Worm (Caenorhabditis elegans): Measurements from ENCODE around the gene Y57G11C.5.
"Not testable (repeated sequence)": the region's sequence is repeated elsewhere in the genome, so short reads cannot be mapped to it uniquely, and the experiment has no call there.

Gene Y57G11C.5

ce11 chrIV:14790579-14790978 lies 25.3 kb upstream of the Y57G11C.5 start:
- TF ChIP-seq ces-1 (GFP tag; optimal IDR thresholded peaks at IDR 0.05) (peak; percentile 16), sem-2 (GFP tag; optimal IDR thresholded peaks at IDR 0.05) (no peak)

- peak; percentile 38 for TF ChIP-seq pha-4 (tag; optimal IDR thresholded peaks at IDR 0.05)
- no peak for TF ChIP-seq tbx-8 (GFP tag; optimal IDR thresholded peaks at IDR 0.05)
- TF ChIP-seq unc-62 (GFP tag; optimal IDR thresholded peaks at IDR 0.05): no peak
- TF ChIP-seq unc-39 (tag; optimal IDR thresholded peaks at IDR 0.05): no peak
- TF ChIP-seq ces-1 (GFP tag; optimal IDR thresholded peaks at IDR 0.05): peak; percentile 83
- TF ChIP-seq unc-120 (tag; optimal IDR thresholded peaks at IDR 0.05; ENCODE audit: poor library complexity, severe bottlenecking): peak; percentile 16
- TF ChIP-seq ham-2 (GFP tag; optimal IDR thresholded peaks at IDR 0.05): no peak
- no peak for TF ChIP-seq nhr-28 (tag; optimal IDR thresholded peaks at IDR 0.05)
- TF ChIP-seq elt-1 (tag; optimal IDR thresholded peaks at IDR 0.05; ENCODE audit: borderline replicate concordance, insufficient read depth): no peak
- peak; percentile 11 for TF ChIP-seq M03D4.4 (tag; optimal IDR thresholded peaks at IDR 0.05)
- no peak for TF ChIP-seq ceh-39 (tag; optimal IDR thresholded peaks at IDR 0.05)
- TF ChIP-seq nhr-12 (tag; optimal IDR thresholded peaks at IDR 0.05): no peak
Observed at ce11 chrIV:14786374-14787136, 21.3 kb upstream of the Y57G11C.5 start, which contains the start of gene melo-1. Gene melo-1 (plus strand): TSS chrIV:14787031.

- no peak for TF ChIP-seq blmp-1 (tag; optimal IDR thresholded peaks at IDR 0.05)
- peak; percentile 37 for TF ChIP-seq ces-1 (GFP tag; optimal IDR thresholded peaks at IDR 0.05)
- no peak for TF ChIP-seq ztf-11 (tag; optimal IDR thresholded peaks at IDR 0.05)
- no peak for TF ChIP-seq sem-2 (GFP tag; optimal IDR thresholded peaks at IDR 0.05)
- TF ChIP-seq ceh-39 (tag; optimal IDR thresholded peaks at IDR 0.05): no peak
Observed at ce11 chrIV:14784481-14784880, 19.2 kb upstream of the Y57G11C.5 start, which contains the start of gene nlp-56. Gene nlp-56 (minus strand): TSS chrIV:14784737.

- TF ChIP-seq ceh-39 (tag; optimal IDR thresholded peaks at IDR 0.05): no peak
- no peak for TF ChIP-seq sptf-1 (tag; optimal IDR thresholded peaks at IDR 0.05)
- TF ChIP-seq zip-8 (tag; optimal IDR thresholded peaks at IDR 0.05): no peak
- TF ChIP-seq nhr-76 (tag; optimal IDR thresholded peaks at IDR 0.05): no peak
- TF ChIP-seq snpc-4 (tag; optimal IDR thresholded peaks at IDR 0.05): no peak
- TF ChIP-seq elt-3 (tag; optimal IDR thresholded peaks at IDR 0.05): no peak
- TF ChIP-seq lin-32 (GFP tag; optimal IDR thresholded peaks at IDR 0.05): no peak
- no peak for TF ChIP-seq unc-62 (GFP tag; optimal IDR thresholded peaks at IDR 0.05)
- no peak for TF ChIP-seq blmp-1 (tag; optimal IDR thresholded peaks at IDR 0.05)
- TF ChIP-seq nhr-28 (tag; optimal IDR thresholded peaks at IDR 0.05): no peak
- no peak for TF ChIP-seq bed-3 (GFP tag; optimal IDR thresholded peaks at IDR 0.05)
- TF ChIP-seq lin-13 (tag; optimal IDR thresholded peaks at IDR 0.05): no peak
- no peak for TF ChIP-seq sem-2 (GFP tag; optimal IDR thresholded peaks at IDR 0.05)
- no peak for TF ChIP-seq drap-1 (GFP tag; optimal IDR thresholded peaks at IDR 0.05)
- TF ChIP-seq ceh-43 (GFP tag; optimal IDR thresholded peaks at IDR 0.05): no peak
- TF ChIP-seq flh-1 (GFP tag; optimal IDR thresholded peaks at IDR 0.05): no peak
Observed at ce11 chrIV:14782211-14782610, 17.0 kb upstream of the Y57G11C.5 start, which contains the start of gene Y57G11C.1130. Gene Y57G11C.1130 (plus strand): TSS chrIV:14782511.

ce11 chrIV:14781537-14781936 lies 16.3 kb upstream of the Y57G11C.5 start, which contains the start of gene Y57G11C.8:
Gene Y57G11C.8 (plus strand): TSS chrIV:14781837.
- TF ChIP-seq unc-120 (tag; optimal IDR thresholded peaks at IDR 0.05; ENCODE audit: poor library complexity, severe bottlenecking): no peak
- no peak for TF ChIP-seq elt-1 (tag; optimal IDR thresholded peaks at IDR 0.05; ENCODE audit: borderline replicate concordance, insufficient read depth)
- TF ChIP-seq ces-1 (GFP tag; optimal IDR thresholded peaks at IDR 0.05): no peak
- TF ChIP-seq lin-13 (tag; optimal IDR thresholded peaks at IDR 0.05): no peak
- TF ChIP-seq mep-1 (tag; optimal IDR thresholded peaks at IDR 0.05): no peak
- TF ChIP-seq sptf-1 (tag; optimal IDR thresholded peaks at IDR 0.05): no peak
- TF ChIP-seq nhr-28 (tag; optimal IDR thresholded peaks at IDR 0.05): no peak
- no peak for TF ChIP-seq drap-1 (GFP tag; optimal IDR thresholded peaks at IDR 0.05)
- TF ChIP-seq lin-32 (GFP tag; optimal IDR thresholded peaks at IDR 0.05): no peak
- no peak for TF ChIP-seq tbx-8 (GFP tag; optimal IDR thresholded peaks at IDR 0.05)
- no peak for TF ChIP-seq flh-1 (GFP tag; optimal IDR thresholded peaks at IDR 0.05)

- not testable (repeated sequence) for TF ChIP-seq drap-1 (GFP tag; optimal IDR thresholded peaks at IDR 0.05); snpc-4 (tag; optimal IDR thresholded peaks at IDR 0.05); flh-1 (GFP tag; optimal IDR thresholded peaks at IDR 0.05)
Observed at ce11 chrIV:14774454-14774853, 9.2 kb upstream of the Y57G11C.5 start, which contains the start of gene Y57G11C.51. Gene Y57G11C.51 (minus strand): TSS chrIV:14774554.
